Worm (Caenorhabditis elegans) whole organism, L4 larva: ENCODE measurements around the gene srz-13.

Experiments used
- F10B5.3 ChIP-seq: sonication (generic microtip); optimal IDR thresholded peaks from 2 replicates; lab custom pipeline; 2016; ENCODE audit warnings: mild to moderate bottlenecking, missing genetic modification characterization, missing compliant biosample characterization
- F37D6.2 ChIP-seq: sonication (generic microtip); optimal IDR thresholded peaks from 2 replicates; lab custom pipeline; 2016; ENCODE audit warnings: mild to moderate bottlenecking, missing genetic modification characterization, missing compliant biosample characterization
- F44E2.7 ChIP-seq: fragments of 200-800 bp; sonication (Bioruptor generic); IDR thresholded peaks from 2 replicates; pipeline ENCODE4 v2.1.2; 2022; ENCODE audit warnings: missing genetic modification characterization, missing compliant biosample characterization
- F49E8.2 ChIP-seq: sonication (generic microtip); optimal IDR thresholded peaks from 2 replicates; lab custom pipeline; 2016; ENCODE audit warnings: missing compliant biosample characterization, mild to moderate bottlenecking, missing genetic modification characterization, borderline replicate concordance
- Y75B8A.6 ChIP-seq: fragments of 200-800 bp; sonication (Bioruptor generic); IDR thresholded peaks from 2 replicates; pipeline ENCODE4 v1.3.6; 2022; ENCODE audit warnings: missing genetic modification reagents, missing genetic modification characterization, missing compliant biosample characterization
- ZK337.2 ChIP-seq: fragments of 200-800 bp; sonication (Bioruptor generic); IDR thresholded peaks from 2 replicates; pipeline ENCODE4 v1.3.6; 2022; ENCODE audit warnings: missing genetic modification reagents, missing genetic modification characterization, missing compliant biosample characterization
- ZK546.5 ChIP-seq, 2 experiments: sonication (generic microtip); optimal IDR thresholded peaks; 2 replicates each; lab custom pipeline; 2017; ENCODE audit warnings: missing biosample characterization in 2 of 2, missing genetic modification characterization in 2 of 2
- ama-1 ChIP-seq: fragments of 150-350 bp; optimal IDR thresholded peaks from 2 replicates; lab custom pipeline; 2014; ENCODE audit warnings: inconsistent platforms, mixed read lengths
- ceh-20 ChIP-seq: fragments of 200-800 bp; sonication (Bioruptor generic); IDR thresholded peaks from 2 replicates; pipeline ENCODE4 v1.3.6; 2022; ENCODE audit warnings: missing genetic modification reagents, missing genetic modification characterization, missing compliant biosample characterization
- ceh-28 ChIP-seq: fragments of 150-350 bp; optimal IDR thresholded peaks from 2 replicates; lab custom pipeline; 2014; ENCODE audit warnings: missing biosample characterization, missing genetic modification reagents, missing genetic modification characterization
- ceh-62 ChIP-seq: sonication (generic microtip); optimal IDR thresholded peaks from 2 replicates; lab custom pipeline; 2017; ENCODE audit warnings: missing biosample characterization, missing genetic modification characterization
- ces-1 ChIP-seq: fragments of 150-350 bp; sonication (generic microtip); optimal IDR thresholded peaks from 4 replicates; lab custom pipeline; 2014; ENCODE audit warnings: missing biosample characterization, missing genetic modification reagents, missing genetic modification characterization
- cey-2 ChIP-seq: sonication (generic microtip); optimal IDR thresholded peaks from 3 replicates; lab custom pipeline; 2017; ENCODE audit warnings: missing genetic modification characterization, mild to moderate bottlenecking, missing compliant biosample characterization, antibody characterized with exemption, borderline replicate concordance; ENCODE audit not compliant: insufficient read depth
- daf-16 ChIP-seq, 3 experiments: sonication (generic microtip); optimal IDR thresholded peaks; 2 replicates each; lab custom pipeline; 2016 to 2017; ENCODE audit warnings: missing genetic modification characterization in 3 of 3, missing genetic modification reagents in 3 of 3, mild to moderate bottlenecking in 2 of 3, missing compliant biosample characterization in 2 of 3, missing biosample characterization in 1 of 3, moderate library complexity in 1 of 3
- daf-8 ChIP-seq: fragments of 200-800 bp; sonication (Bioruptor generic); IDR thresholded peaks from 2 replicates; pipeline ENCODE4 v1.3.6; 2022; ENCODE audit warnings: missing genetic modification characterization, missing compliant biosample characterization
- dmd-8 ChIP-seq: fragments of 200-800 bp; sonication (Bioruptor generic); IDR thresholded peaks from 2 replicates; pipeline ENCODE4 v1.3.6; 2022; ENCODE audit warnings: missing genetic modification characterization, missing compliant biosample characterization
- dpl-1 ChIP-seq: fragments of 150-350 bp; optimal IDR thresholded peaks from 2 replicates; lab custom pipeline; 2014; ENCODE audit warnings: missing biosample characterization, missing genetic modification reagents, missing genetic modification characterization
- dve-1 ChIP-seq: sonication (generic microtip); optimal IDR thresholded peaks from 2 replicates; lab custom pipeline; 2017; ENCODE audit warnings: antibody characterized with exemption, mild to moderate bottlenecking, missing genetic modification characterization, missing compliant biosample characterization; ENCODE audit not compliant: insufficient read depth
- fos-1 ChIP-seq: fragments of 150-350 bp; optimal IDR thresholded peaks from 2 replicates; lab custom pipeline; 2014; ENCODE audit warnings: missing biosample characterization, missing genetic modification characterization
- gei-8 ChIP-seq: fragments of 200-800 bp; sonication (Bioruptor generic); optimal IDR thresholded peaks from 2 replicates; lab custom pipeline; 2018; ENCODE audit warnings: mild to moderate bottlenecking, missing genetic modification characterization, missing compliant biosample characterization
- hlh-30 ChIP-seq: sonication (generic microtip); optimal IDR thresholded peaks from 2 replicates; lab custom pipeline; 2017; ENCODE audit warnings: antibody characterized with exemption, mild to moderate bottlenecking, missing genetic modification characterization, missing compliant biosample characterization; ENCODE audit not compliant: insufficient read depth
- hmg-1.1 ChIP-seq: fragments of 200-800 bp; sonication (Bioruptor generic); IDR thresholded peaks from 2 replicates; pipeline ENCODE4 v1.3.6; 2022; ENCODE audit warnings: missing genetic modification reagents, missing genetic modification characterization, missing compliant biosample characterization
- lin-1 ChIP-seq: fragments of 200-800 bp; sonication (Bioruptor generic); IDR thresholded peaks from 2 replicates; pipeline ENCODE4 v1.3.6; 2022; ENCODE audit warnings: missing genetic modification reagents, missing genetic modification characterization, missing compliant biosample characterization
- lin-15B ChIP-seq: fragments of 150-350 bp; sonication (generic microtip); optimal IDR thresholded peaks from 3 replicates; lab custom pipeline; 2014; ENCODE audit warnings: missing biosample characterization, missing genetic modification characterization
- lin-39 ChIP-seq: fragments of 150-350 bp; optimal IDR thresholded peaks from 2 replicates; lab custom pipeline; 2014; ENCODE audit warnings: missing biosample characterization, missing genetic modification reagents, missing genetic modification characterization
- lir-3 ChIP-seq: sonication (generic microtip); optimal IDR thresholded peaks from 2 replicates; lab custom pipeline; 2016; ENCODE audit warnings: mild to moderate bottlenecking, missing genetic modification characterization, missing compliant biosample characterization
- madf-5 ChIP-seq, 2 experiments: fragments of 200-800 bp; sonication (Bioruptor generic); IDR thresholded peaks; 2 replicates each; pipeline ENCODE4 v1.3.6; 2022; ENCODE audit warnings: missing compliant biosample characterization in 2 of 2, missing genetic modification characterization in 2 of 2
- madf-9 ChIP-seq: fragments of 200-800 bp; sonication (Bioruptor generic); conservative IDR thresholded peaks from 2 replicates; pipeline ENCODE4 v1.3.6; 2022; ENCODE audit warnings: missing genetic modification reagents, missing genetic modification characterization, missing compliant biosample characterization
- mep-1 ChIP-seq: fragments of 150-350 bp; sonication (generic microtip); optimal IDR thresholded peaks from 3 replicates; lab custom pipeline; 2014; ENCODE audit warnings: missing biosample characterization, missing genetic modification characterization
- mes-2 ChIP-seq: sonication (generic microtip); optimal IDR thresholded peaks from 2 replicates; lab custom pipeline; 2016; ENCODE audit warnings: missing genotype, mild to moderate bottlenecking, missing genetic modification characterization, missing compliant biosample characterization; ENCODE audit not compliant: poor library complexity, severe bottlenecking
- mxl-3 ChIP-seq: fragments of 200-800 bp; sonication (Bioruptor generic); optimal IDR thresholded peaks from 2 replicates; lab custom pipeline; 2018; ENCODE audit warnings: mild to moderate bottlenecking, missing genetic modification characterization, missing compliant biosample characterization
- nhr-11 ChIP-seq: fragments of 150-350 bp; optimal IDR thresholded peaks from 2 replicates; lab custom pipeline; 2014; ENCODE audit warnings: missing biosample characterization, missing genetic modification characterization
- nhr-237 ChIP-seq: sonication (generic microtip); optimal IDR thresholded peaks from 2 replicates; lab custom pipeline; 2017; ENCODE audit warnings: missing biosample characterization, missing genetic modification characterization
- nhr-41 ChIP-seq: fragments of 200-800 bp; sonication (Bioruptor generic); IDR thresholded peaks from 2 replicates; pipeline ENCODE4 v1.3.6; 2022; ENCODE audit warnings: missing genetic modification reagents, missing genetic modification characterization, missing compliant biosample characterization
- nhr-42 ChIP-seq: fragments of 200-800 bp; sonication (Bioruptor generic); IDR thresholded peaks from 2 replicates; pipeline ENCODE4 v1.3.6; 2022; ENCODE audit warnings: missing genetic modification characterization, missing compliant biosample characterization
- nhr-48 ChIP-seq: sonication (generic microtip); optimal IDR thresholded peaks from 2 replicates; lab custom pipeline; 2016; ENCODE audit warnings: mild to moderate bottlenecking, missing genetic modification characterization, missing compliant biosample characterization
- nhr-77 ChIP-seq: fragments of 150-350 bp; optimal IDR thresholded peaks from 2 replicates; lab custom pipeline; 2014; ENCODE audit warnings: missing biosample characterization, missing genetic modification characterization
- pha-4 ChIP-seq, 2 experiments: fragments of 150-350 bp in 1 of 2; fragments of 200-800 bp in 1 of 2; sonication (Bioruptor generic) in 1 of 2; IDR thresholded peaks in 1 of 2; optimal IDR thresholded peaks in 1 of 2; 2 replicates each; pipeline versions ENCODE4 v1.3.6 to Lab custom; 2014 to 2022; ENCODE audit warnings: missing genetic modification characterization in 2 of 2, missing genetic modification reagents in 2 of 2, missing biosample characterization in 1 of 2, missing compliant biosample characterization in 1 of 2
- pqm-1 ChIP-seq: sonication (generic microtip); optimal IDR thresholded peaks from 2 replicates; lab custom pipeline; 2017; ENCODE audit warnings: missing biosample characterization, missing genetic modification characterization
- rbr-2 ChIP-seq: sonication (generic microtip); optimal IDR thresholded peaks from 2 replicates; lab custom pipeline; 2016; ENCODE audit warnings: missing genotype, missing genetic modification characterization, missing compliant biosample characterization
- sdz-12 ChIP-seq: fragments of 200-800 bp; sonication (Bioruptor generic); optimal IDR thresholded peaks from 2 replicates; lab custom pipeline; 2018; ENCODE audit warnings: mild to moderate bottlenecking, missing genetic modification characterization, missing compliant biosample characterization
- snpc-4 ChIP-seq: fragments of 150-350 bp; optimal IDR thresholded peaks from 2 replicates; lab custom pipeline; 2014; ENCODE audit warnings: missing biosample characterization, missing genetic modification characterization
- spr-3 ChIP-seq: fragments of 200-800 bp; sonication (Bioruptor generic); optimal IDR thresholded peaks from 2 replicates; lab custom pipeline; 2018; ENCODE audit warnings: mild to moderate bottlenecking, missing genetic modification characterization, missing compliant biosample characterization
- tag-97 ChIP-seq: fragments of 200-800 bp; sonication (Bioruptor generic); IDR thresholded peaks from 2 replicates; pipeline ENCODE4 v1.3.6; 2022; ENCODE audit warnings: missing genetic modification characterization, missing compliant biosample characterization
- tra-1 ChIP-seq: fragments of 200-800 bp; sonication (Bioruptor generic); IDR thresholded peaks from 2 replicates; pipeline ENCODE4 v1.3.6; 2022; ENCODE audit warnings: missing genetic modification reagents, missing genetic modification characterization, missing compliant biosample characterization
- unc-39 ChIP-seq: sonication (generic microtip); optimal IDR thresholded peaks from 2 replicates; lab custom pipeline; 2017; ENCODE audit warnings: missing biosample characterization, missing genetic modification characterization
- zfp-2 ChIP-seq: sonication (generic microtip); optimal IDR thresholded peaks from 2 replicates; lab custom pipeline; 2016; ENCODE audit warnings: mild to moderate bottlenecking, missing genetic modification characterization, missing compliant biosample characterization
- zfp-3 ChIP-seq: fragments of 200-800 bp; sonication (Bioruptor generic); conservative IDR thresholded peaks from 2 replicates; pipeline ENCODE4 v1.3.6; 2022; ENCODE audit warnings: missing genetic modification reagents, missing genetic modification characterization, missing compliant biosample characterization
- zip-11 ChIP-seq: fragments of 200-800 bp; sonication (Bioruptor generic); IDR thresholded peaks from 2 replicates; pipeline ENCODE4 v1.3.6; 2022; ENCODE audit warnings: missing genetic modification characterization, missing compliant biosample characterization
- ztf-11 ChIP-seq: fragments of 150-350 bp; optimal IDR thresholded peaks from 2 replicates; lab custom pipeline; 2014; ENCODE audit warnings: missing biosample characterization, missing genetic modification characterization

srz-13 gene

DNA sequence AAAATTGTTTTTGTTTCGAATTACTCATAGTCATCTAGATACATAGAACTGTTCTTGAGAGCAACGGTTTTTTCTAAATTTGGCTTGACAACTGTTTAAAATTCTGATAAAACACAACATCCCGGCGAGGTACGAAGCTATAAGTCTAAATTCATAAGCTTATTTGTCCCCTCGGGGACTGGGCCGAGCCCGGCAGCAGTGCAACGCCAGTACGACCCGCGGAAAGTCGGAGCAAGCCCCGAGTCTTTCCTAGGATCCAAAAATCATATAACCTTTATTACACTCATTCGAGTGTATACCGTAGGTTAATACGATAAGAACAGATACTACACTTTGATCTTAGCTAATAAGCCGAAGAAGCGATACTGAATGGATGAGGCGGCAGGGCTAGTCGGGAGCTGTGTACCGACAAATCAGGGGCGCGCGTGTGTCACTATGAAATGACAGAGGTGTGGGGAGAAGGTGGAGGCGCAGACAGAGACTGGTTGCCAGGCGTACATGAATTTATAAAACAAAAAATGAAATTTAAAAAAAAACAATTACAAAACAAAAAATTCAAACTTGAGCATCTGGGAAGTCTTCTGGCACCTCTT is 43.4 kb downstream of the srz-13 start (continued):
- no peak for TF ChIP-seq pqm-1
- no peak for TF ChIP-seq hlh-30 (tag; lab: Kevin White, UChicago)
- no peak for TF ChIP-seq nhr-42 (GFP tag; lab: Robert Waterston, UW)
- no peak for TF ChIP-seq ces-1 (GFP tag; lab: Kevin White, UChicago)
- no peak for TF ChIP-seq unc-39
- TF ChIP-seq zfp-2 (tag; lab: Kevin White, UChicago): no peak
- TF ChIP-seq lin-39 (tag; lab: Kevin White, UChicago): no peak
- peak; percentile 42; the same call in 1 of the 2 replicates for TF ChIP-seq tra-1 (GFP tag; lab: Robert Waterston, UW)
- peak in 1 of 2 experiments; percentile 31 for TF ChIP-seq daf-16 (GFP tag; optimal IDR thresholded peaks at IDR 0.05; lab: Kevin White, UChicago)
- TF ChIP-seq daf-16 (tag; optimal IDR thresholded peaks at IDR 0.05; lab: Kevin White, UChicago): no peak
- TF ChIP-seq lin-15B: no peak
- TF ChIP-seq madf-9 (GFP tag; lab: Robert Waterston, UW): no peak
- TF ChIP-seq F37D6.2 (tag; lab: Kevin White, UChicago): no peak
- TF ChIP-seq F44E2.7 (GFP tag; lab: Robert Waterston, UW): no peak
- TF ChIP-seq nhr-41 (GFP tag; lab: Robert Waterston, UW): no peak
- no peak for TF ChIP-seq ztf-11
- TF ChIP-seq gei-8 (GFP tag; lab: Kevin White, UChicago): no peak
- TF ChIP-seq nhr-48 (tag; lab: Kevin White, UChicago): peak; percentile 35
- TF ChIP-seq pha-4 (GFP tag; IDR thresholded peaks at IDR 0.05; lab: Robert Waterston, UW): 0 out of 2 replicates have a peak, but pooled peaks have one; percentile 10
- TF ChIP-seq pha-4 (tag; optimal IDR thresholded peaks at IDR 0.05; lab: Kevin White, UChicago): no peak
- TF ChIP-seq dpl-1 (GFP tag; lab: Kevin White, UChicago): no peak
- TF ChIP-seq F10B5.3 (tag; lab: Kevin White, UChicago): no peak
- TF ChIP-seq mep-1 (tag; lab: Kevin White, UChicago): no peak
- TF ChIP-seq mxl-3 (GFP tag; lab: Kevin White, UChicago): no peak
- no peak for TF ChIP-seq ceh-28 (tag; lab: Kevin White, UChicago)
- TF ChIP-seq fos-1 (tag; lab: Kevin White, UChicago): no peak
- no peak for TF ChIP-seq rbr-2
- TF ChIP-seq lir-3: no peak
- no peak for TF ChIP-seq spr-3
- no peak for TF ChIP-seq cey-2 (tag; lab: Kevin White, UChicago)
- 0 out of 2 replicates have a peak, but pooled peaks have one; percentile 17 for TF ChIP-seq Y75B8A.6 (GFP tag; lab: Robert Waterston, UW)
- no peak for TF ChIP-seq mes-2 (tag; lab: Kevin White, UChicago)
- TF ChIP-seq nhr-11: no peak
- no peak for TF ChIP-seq zfp-3 (GFP tag; lab: Robert Waterston, UW)
- no peak for TF ChIP-seq hmg-1.1 (GFP tag; lab: Robert Waterston, UW)
- TF ChIP-seq ceh-62 (tag; lab: Kevin White, UChicago): no peak
- TF ChIP-seq nhr-237 (tag; lab: Kevin White, UChicago): no peak
- TF ChIP-seq zip-11 (GFP tag; lab: Robert Waterston, UW): no peak
- TF ChIP-seq F49E8.2: peak; percentile 81
- no peak for TF ChIP-seq snpc-4 (tag; lab: Kevin White, UChicago)
- no peak for TF ChIP-seq nhr-77 (tag; lab: Kevin White, UChicago)
- no peak for TF ChIP-seq ceh-20 (GFP tag; lab: Robert Waterston, UW)
- TF ChIP-seq ZK337.2 (GFP tag; lab: Robert Waterston, UW): no peak
- no peak for TF ChIP-seq madf-5 (GFP tag; IDR thresholded peaks at IDR 0.05; lab: Robert Waterston, UW)
- TF ChIP-seq ama-1: no peak
- no peak for TF ChIP-seq ZK546.5 (tag; optimal IDR thresholded peaks at IDR 0.05; lab: Kevin White, UChicago)
- TF ChIP-seq tag-97 (GFP tag; lab: Robert Waterston, UW): no peak
- TF ChIP-seq daf-8 (GFP tag; lab: Robert Waterston, UW): no peak
- TF ChIP-seq dve-1: peak; percentile 18
- TF ChIP-seq lin-1 (GFP tag; lab: Robert Waterston, UW): no peak
- TF ChIP-seq sdz-12 (GFP tag; lab: Kevin White, UChicago): no peak
- no peak for TF ChIP-seq dmd-8 (GFP tag; lab: Robert Waterston, UW)
